Worm (Caenorhabditis elegans) whole organism, late embryonic: ENCODE measurements around the gene T12E12.6.

ENCODE experiments used
- ahr-1 ChIP-seq: sonication (generic microtip); optimal IDR thresholded peaks from 2 replicates; lab custom pipeline; 2016; ENCODE audit warnings: missing genetic modification characterization, missing compliant biosample characterization
- ceh-14 ChIP-seq: sonication (generic microtip); optimal IDR thresholded peaks from 2 replicates; lab custom pipeline; 2016; ENCODE audit warnings: missing genotype, missing genetic modification characterization, missing compliant biosample characterization
- ceh-18 ChIP-seq: sonication (generic microtip); optimal IDR thresholded peaks from 2 replicates; lab custom pipeline; 2016; ENCODE audit warnings: missing genetic modification characterization, missing compliant biosample characterization
- ceh-22 ChIP-seq: sonication (generic microtip); optimal IDR thresholded peaks from 2 replicates; lab custom pipeline; 2017; ENCODE audit warnings: missing biosample characterization, missing genetic modification characterization
- ceh-24 ChIP-seq: sonication (generic microtip); optimal IDR thresholded peaks from 2 replicates; lab custom pipeline; 2016; ENCODE audit warnings: mild to moderate bottlenecking, missing genetic modification characterization, missing compliant biosample characterization
- ceh-30 ChIP-seq: fragments of 150-350 bp; optimal IDR thresholded peaks from 2 replicates; lab custom pipeline; 2014; ENCODE audit warnings: missing biosample characterization, missing genetic modification characterization
- ceh-31 ChIP-seq: sonication (generic microtip); optimal IDR thresholded peaks from 2 replicates; lab custom pipeline; 2016; ENCODE audit warnings: missing genetic modification characterization, missing compliant biosample characterization
- ceh-34 ChIP-seq: sonication (generic microtip); optimal IDR thresholded peaks from 2 replicates; lab custom pipeline; 2016; ENCODE audit warnings: mild to moderate bottlenecking, missing genetic modification characterization, missing compliant biosample characterization
- ceh-48 ChIP-seq: sonication (generic microtip); optimal IDR thresholded peaks from 2 replicates; lab custom pipeline; 2016; ENCODE audit warnings: missing genetic modification characterization, inconsistent platforms, missing compliant biosample characterization
- ceh-6 ChIP-seq: fragments of 200-800 bp; sonication (Bioruptor generic); optimal IDR thresholded peaks from 2 replicates; lab custom pipeline; 2018; ENCODE audit warnings: mild to moderate bottlenecking, missing genetic modification characterization, missing compliant biosample characterization
- elt-4 ChIP-seq: sonication (generic microtip); optimal IDR thresholded peaks from 2 replicates; lab custom pipeline; 2016; ENCODE audit warnings: missing genetic modification characterization, missing compliant biosample characterization
- eyg-1 ChIP-seq: sonication (generic microtip); optimal IDR thresholded peaks from 2 replicates; lab custom pipeline; 2016; ENCODE audit warnings: missing genotype, missing genetic modification characterization, missing compliant biosample characterization
- fkh-10 ChIP-seq: fragments of 150-350 bp; optimal IDR thresholded peaks from 2 replicates; lab custom pipeline; 2014; ENCODE audit warnings: missing biosample characterization, missing genetic modification reagents, missing genetic modification characterization
- fkh-6 ChIP-seq: sonication (generic microtip); optimal IDR thresholded peaks from 2 replicates; lab custom pipeline; 2016; ENCODE audit warnings: missing genetic modification characterization, missing compliant biosample characterization
- hlh-30 ChIP-seq: sonication (generic microtip); optimal IDR thresholded peaks from 2 replicates; lab custom pipeline; 2017; ENCODE audit warnings: antibody characterized with exemption, missing genetic modification characterization, missing compliant biosample characterization; ENCODE audit not compliant: insufficient read depth
- hlh-8 ChIP-seq: sonication (generic microtip); optimal IDR thresholded peaks from 2 replicates; lab custom pipeline; 2016; ENCODE audit warnings: missing genotype, missing genetic modification characterization, missing compliant biosample characterization
- lin-11 ChIP-seq: fragments of 200-800 bp; sonication (Bioruptor generic); optimal IDR thresholded peaks from 2 replicates; lab custom pipeline; 2018; ENCODE audit warnings: mild to moderate bottlenecking, missing genetic modification characterization, missing compliant biosample characterization
- madf-2 ChIP-seq: sonication (generic microtip); optimal IDR thresholded peaks from 2 replicates; lab custom pipeline; 2017; ENCODE audit warnings: missing genetic modification characterization, missing compliant biosample characterization
- mec-3 ChIP-seq: sonication (generic microtip); optimal IDR thresholded peaks from 2 replicates; lab custom pipeline; 2016; ENCODE audit warnings: borderline replicate concordance, missing genetic modification characterization, missing compliant biosample characterization
- nfya-1 ChIP-seq: sonication (generic microtip); optimal IDR thresholded peaks from 2 replicates; lab custom pipeline; 2017; ENCODE audit warnings: missing genetic modification characterization, mild to moderate bottlenecking, missing compliant biosample characterization, antibody characterized with exemption, moderate library complexity
- nhr-11 ChIP-seq: fragments of 150-350 bp; optimal IDR thresholded peaks from 2 replicates; lab custom pipeline; 2014; ENCODE audit warnings: missing biosample characterization, missing genetic modification characterization
- nhr-232 ChIP-seq: sonication (generic microtip); optimal IDR thresholded peaks from 2 replicates; lab custom pipeline; 2016; ENCODE audit warnings: missing genetic modification characterization, missing compliant biosample characterization
- odd-2 ChIP-seq: sonication (generic microtip); optimal IDR thresholded peaks from 2 replicates; lab custom pipeline; 2017; ENCODE audit warnings: antibody characterized with exemption, mild to moderate bottlenecking, missing genetic modification characterization, missing compliant biosample characterization
- pat-9 ChIP-seq: fragments of 200-800 bp; sonication (Bioruptor generic); optimal IDR thresholded peaks from 2 replicates; lab custom pipeline; 2018; ENCODE audit warnings: mild to moderate bottlenecking, missing genetic modification characterization, moderate library complexity, missing compliant biosample characterization
- pros-1 ChIP-seq: fragments of 150-350 bp; optimal IDR thresholded peaks from 2 replicates; lab custom pipeline; 2014; ENCODE audit warnings: missing biosample characterization, missing genetic modification reagents, missing genetic modification characterization
- ref-2 ChIP-seq: sonication (generic microtip); optimal IDR thresholded peaks from 2 replicates; lab custom pipeline; 2016; ENCODE audit warnings: missing genetic modification characterization, missing compliant biosample characterization
- rnt-1 ChIP-seq: sonication (generic microtip); optimal IDR thresholded peaks from 2 replicates; lab custom pipeline; 2016; ENCODE audit warnings: missing genetic modification characterization, missing compliant biosample characterization
- sox-4 ChIP-seq: sonication (generic microtip); optimal IDR thresholded peaks from 2 replicates; lab custom pipeline; 2017; ENCODE audit warnings: mild to moderate bottlenecking, missing genetic modification characterization, inconsistent platforms, missing compliant biosample characterization
- syd-9 ChIP-seq: sonication (generic microtip); optimal IDR thresholded peaks from 2 replicates; lab custom pipeline; 2016; ENCODE audit warnings: mild to moderate bottlenecking, missing genetic modification characterization, moderate library complexity, missing compliant biosample characterization
- tbx-7 ChIP-seq: sonication (generic microtip); optimal IDR thresholded peaks from 2 replicates; lab custom pipeline; 2016; ENCODE audit warnings: missing genotype, missing genetic modification characterization, missing compliant biosample characterization
- unc-42 ChIP-seq: sonication (generic microtip); optimal IDR thresholded peaks from 2 replicates; lab custom pipeline; 2016; ENCODE audit warnings: missing genotype, missing genetic modification characterization, missing compliant biosample characterization
- unc-55 ChIP-seq: sonication (generic microtip); optimal IDR thresholded peaks from 2 replicates; lab custom pipeline; 2017; ENCODE audit warnings: missing biosample characterization, missing genetic modification reagents, missing genetic modification characterization
- zip-5 ChIP-seq: sonication (generic microtip); optimal IDR thresholded peaks from 2 replicates; lab custom pipeline; 2016; ENCODE audit warnings: missing genetic modification characterization, missing compliant biosample characterization
- ztf-16 ChIP-seq: sonication (generic microtip); optimal IDR thresholded peaks from 2 replicates; lab custom pipeline; 2017; ENCODE audit warnings: missing genetic modification characterization, missing compliant biosample characterization

T12E12.6 gene

DNA sequence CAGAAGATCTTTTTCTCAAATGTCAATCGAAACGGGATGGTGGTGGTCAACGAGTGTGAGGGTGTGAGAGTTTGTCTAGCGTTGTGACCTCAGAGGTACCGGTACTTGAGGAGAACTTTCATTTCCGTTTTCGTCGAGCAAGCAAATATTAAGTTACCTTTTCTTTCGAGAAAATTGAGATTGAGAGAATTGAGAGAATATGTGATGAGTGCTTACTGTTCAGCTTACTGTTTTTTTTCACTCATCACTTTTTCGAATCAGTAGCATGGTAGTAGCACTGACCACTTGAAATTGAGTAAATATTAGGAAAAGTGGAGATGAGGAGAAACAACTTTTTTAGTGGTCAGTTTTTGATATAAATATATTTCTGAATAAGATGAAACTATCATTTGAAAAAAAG is at the start of gene T12E12.6:
Gene T12E12.6 (minus strand): TSS at position 101 of the 400 bp plus-strand sequence.
- TF ChIP-seq madf-2 (no peak), rnt-1 (no peak), hlh-30 (tag; lab: Kevin White, UChicago) (no peak), fkh-6 (tag; lab: Kevin White, UChicago) (no peak)

ce11 chrIV:5623718-5624117 is 49.8 kb upstream of the T12E12.6 start, which contains the start of gene srsx-15:
srsx-15 (minus strand) TSS chrIV:5623818.
- TF ChIP-seq mec-3 (tag; lab: Kevin White, UChicago) = no peak
- TF ChIP-seq madf-2 = no peak
- TF ChIP-seq ceh-30 = no peak
- no peak for TF ChIP-seq fkh-10 (GFP tag; lab: Kevin White, UChicago)
- no peak for TF ChIP-seq ceh-6 (GFP tag; lab: Kevin White, UChicago)
- TF ChIP-seq elt-4 = no peak
- TF ChIP-seq ref-2 = no peak
- TF ChIP-seq ceh-14 (tag; lab: Kevin White, UChicago) = no peak
- no peak for TF ChIP-seq ceh-24 (tag; lab: Kevin White, UChicago)
- no peak for TF ChIP-seq unc-55
- no peak for TF ChIP-seq fkh-6 (tag; lab: Kevin White, UChicago)

- TF ChIP-seq eyg-1 (tag; lab: Kevin White, UChicago) (no peak), ahr-1 (tag; lab: Kevin White, UChicago) (no peak), ceh-48 (tag; lab: Kevin White, UChicago) (no peak), lin-11 (tag; lab: Kevin White, UChicago) (no peak), odd-2 (no peak), pros-1 (tag; lab: Kevin White, UChicago) (no peak), tbx-7 (tag; lab: Kevin White, UChicago) (no peak), sox-4 (no peak), ceh-34 (no peak), syd-9 (tag; lab: Kevin White, UChicago) (no peak), unc-42 (no peak), pat-9 (tag; lab: Kevin White, UChicago) (no peak), nhr-232 (tag; lab: Kevin White, UChicago) (no peak), hlh-8 (tag; lab: Kevin White, UChicago) (no peak), ceh-14 (tag; lab: Kevin White, UChicago) (no peak), zip-5 (tag; lab: Kevin White, UChicago) (no peak)
Observed at ce11 chrIV:5619643-5620042, 45.7 kb upstream of the T12E12.6 start, which contains the start of gene srsx-16. srsx-16 (minus strand) TSS chrIV:5619743.

DNA sequence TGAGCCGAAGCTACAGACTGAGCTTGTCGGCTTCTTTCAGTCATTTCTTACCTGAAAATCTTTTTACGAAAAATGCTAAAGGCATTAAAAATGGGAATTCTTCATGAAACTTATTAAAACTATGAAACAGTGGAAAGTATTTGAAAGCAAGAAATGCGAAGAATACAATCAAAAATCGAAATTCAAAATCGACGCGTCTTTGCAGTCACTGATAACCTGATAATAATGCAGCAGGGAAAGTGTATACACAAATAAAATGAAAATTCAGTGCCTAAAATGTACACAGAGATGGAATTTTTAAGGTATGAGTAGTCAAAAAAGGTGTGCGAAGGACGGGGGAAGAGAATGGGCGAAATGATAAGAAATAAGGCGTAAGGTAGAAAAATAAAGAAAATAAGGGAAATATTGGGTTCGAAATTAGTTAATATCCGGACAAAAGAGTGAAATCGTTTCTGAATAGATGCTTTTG is 40.7 kb upstream of the T12E12.6 start, which contains the start of gene C39H7.4:
Gene C39H7.4 (minus strand): TSS at position 51 of the 469 bp plus-strand sequence.
- no peak for TF ChIP-seq nhr-11
- TF ChIP-seq ceh-14 (tag; lab: Kevin White, UChicago) = no peak

DNA sequence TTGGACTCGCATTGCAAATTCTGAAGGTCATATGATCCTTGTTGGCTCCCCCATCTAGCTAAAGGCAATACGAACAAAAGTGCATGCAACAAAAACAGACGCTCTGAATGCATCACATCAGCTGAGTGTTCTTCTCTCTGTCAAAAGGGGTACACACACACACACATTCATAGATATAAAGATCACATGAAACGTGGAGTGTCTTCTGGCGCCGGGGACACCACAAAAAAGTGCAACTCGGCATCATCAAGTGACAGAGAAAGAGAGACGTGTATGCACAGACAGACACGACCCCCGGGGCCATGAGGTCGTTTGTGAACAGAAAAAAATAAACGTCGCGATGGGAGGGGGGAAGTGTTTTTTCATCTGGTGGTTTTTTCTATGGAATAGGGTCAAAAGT is 33.4 kb upstream of the T12E12.6 start:
- TF ChIP-seq ceh-31 (tag; lab: Kevin White, UChicago) (peak; percentile 14), ceh-18 (peak; percentile 48), ztf-16 (tag; lab: Kevin White, UChicago) (no peak), ceh-22 (no peak), unc-42 (no peak), pat-9 (tag; lab: Kevin White, UChicago) (no peak), nfya-1 (tag; lab: Kevin White, UChicago) (no peak), hlh-30 (tag; lab: Kevin White, UChicago) (peak; percentile 50)
